Worm (Caenorhabditis elegans): ENCODE results near the gene Y110A2AL.6.

Y110A2AL.6 gene

DNA sequence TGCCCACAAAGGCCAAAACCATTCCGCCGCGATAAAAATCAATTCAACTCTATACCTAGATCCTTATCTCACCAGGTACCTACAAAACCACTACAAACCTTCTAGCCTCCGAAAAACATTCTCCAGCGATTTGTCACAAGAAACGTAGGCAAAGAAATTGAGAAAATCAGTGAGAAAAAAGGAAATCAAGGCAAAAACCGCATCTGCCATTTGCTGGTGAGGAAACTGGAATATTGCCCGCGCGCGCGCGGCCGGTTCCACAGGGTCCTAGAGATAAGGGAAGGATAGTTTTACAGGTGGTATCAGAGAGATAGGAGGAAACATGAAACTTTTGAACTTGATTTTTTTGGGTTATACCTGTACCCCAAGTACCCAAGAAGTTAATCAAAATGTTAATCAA, 16.1 kb upstream of the Y110A2AL.6 start:
- TF ChIP-seq egl-44 (GFP tag; IDR thresholded peaks at IDR 0.05) = no peak
- TF ChIP-seq F10E7.11 (tag; optimal IDR thresholded peaks at IDR 0.05) = no peak
- no peak for TF ChIP-seq ceh-79 (tag; optimal IDR thresholded peaks at IDR 0.05)
- TF ChIP-seq die-1 (tag; optimal IDR thresholded peaks at IDR 0.05) = no peak
- no peak for TF ChIP-seq sea-2 (GFP tag; IDR thresholded peaks at IDR 0.05)
- no peak for TF ChIP-seq hlh-26 (GFP tag; conservative IDR thresholded peaks at IDR 0.05)
- TF ChIP-seq F57A8.1 (GFP tag; optimal IDR thresholded peaks at IDR 0.05) = no peak
- TF ChIP-seq tbx-9 (tag; optimal IDR thresholded peaks at IDR 0.05; ENCODE audit: borderline replicate concordance) = no peak
- TF ChIP-seq ccch-3 (GFP tag; optimal IDR thresholded peaks at IDR 0.05) = no peak

DNA sequence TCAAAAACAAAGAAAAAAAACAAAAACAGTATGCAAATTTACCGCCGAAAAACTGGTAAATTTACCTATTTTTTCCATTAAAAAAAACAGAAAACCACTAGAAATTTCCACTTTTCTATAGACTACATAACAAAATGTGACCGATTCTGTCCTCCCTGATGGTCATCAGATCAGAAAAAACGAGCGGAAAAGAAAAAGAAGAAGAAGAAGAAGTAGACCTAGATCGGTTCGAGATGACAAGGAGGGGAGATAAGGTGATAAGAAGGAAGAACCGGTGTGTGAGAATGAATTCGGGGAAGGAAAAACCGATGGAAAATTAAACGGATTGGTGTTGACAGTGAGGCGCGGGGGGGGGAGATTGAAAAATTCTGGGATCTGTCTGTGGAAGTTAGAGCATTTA, 14.7 kb upstream of the Y110A2AL.6 start:
- TF ChIP-seq sptf-2 (GFP tag; optimal IDR thresholded peaks at IDR 0.05) = no peak
- TF ChIP-seq Y53G8AR.9 (GFP tag; conservative IDR thresholded peaks at IDR 0.05) = no peak
- no peak for TF ChIP-seq snpc-1.3 (tag; optimal IDR thresholded peaks at IDR 0.05; ENCODE audit: insufficient read depth)
- TF ChIP-seq nhr-179 (tag; optimal IDR thresholded peaks at IDR 0.05) = no peak
- TF ChIP-seq dox-1 (GFP tag; IDR thresholded peaks at IDR 0.05) = no peak
- TF ChIP-seq lin-35 (GFP tag; optimal IDR thresholded peaks at IDR 0.05) = no peak
- TF ChIP-seq xnd-1 (tag; optimal IDR thresholded peaks at IDR 0.05) = no peak

DNA sequence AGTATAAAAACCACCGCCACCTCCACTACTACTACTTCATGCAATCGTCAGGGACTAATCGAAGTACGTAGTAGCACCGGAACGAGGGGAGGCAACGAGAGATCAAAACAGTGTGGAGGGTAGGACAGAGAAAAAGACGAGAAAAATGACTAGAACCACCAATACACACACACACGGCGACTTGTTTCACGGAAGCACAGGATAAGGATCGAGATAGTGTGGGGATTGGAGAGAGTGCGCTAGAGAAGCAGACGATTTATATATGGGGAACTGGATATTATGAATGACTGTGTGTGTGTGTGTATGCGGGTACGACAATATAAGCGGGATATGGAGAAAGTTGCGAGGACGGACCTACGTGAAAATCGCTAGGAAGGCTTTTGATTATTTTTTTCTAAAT, 13.4 kb upstream of the Y110A2AL.6 start:
- TF ChIP-seq hmg-1.2 (GFP tag; IDR thresholded peaks at IDR 0.05) = peak; percentile 36; the same call in 1 of the 2 replicates
- no peak for TF ChIP-seq lin-35 (GFP tag; optimal IDR thresholded peaks at IDR 0.05)

DNA sequence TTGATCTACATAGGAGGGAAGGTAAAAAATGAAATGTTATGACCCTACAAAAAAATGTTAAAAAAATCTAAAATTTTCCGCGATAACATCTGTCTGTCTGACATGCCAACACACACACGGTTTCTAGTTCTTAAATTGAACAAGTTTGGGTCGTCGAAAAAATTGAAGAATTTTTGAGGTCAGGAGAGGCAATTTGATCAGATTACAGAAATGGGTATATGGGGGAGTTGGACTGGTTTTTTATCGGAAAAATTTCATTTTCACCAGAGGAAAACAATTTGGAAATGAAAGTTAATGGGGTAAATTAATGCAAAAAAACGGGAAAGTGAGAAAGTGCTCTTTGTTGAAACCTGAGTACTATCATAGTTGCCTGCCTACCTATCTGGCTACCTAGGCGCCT, 12.3 kb upstream of the Y110A2AL.6 start:
- TF ChIP-seq ets-4 (GFP tag; optimal IDR thresholded peaks at IDR 0.05) (no peak), xnd-1 (tag; optimal IDR thresholded peaks at IDR 0.05) (no peak), F23B12.7 (tag; optimal IDR thresholded peaks at IDR 0.05; ENCODE audit: insufficient read depth) (no peak), ztf-22 (GFP tag; optimal IDR thresholded peaks at IDR 0.05) (no peak), cebp-2 (GFP tag; IDR thresholded peaks at IDR 0.05) (no peak), madf-3 (GFP tag; IDR thresholded peaks at IDR 0.05) (no peak)

DNA sequence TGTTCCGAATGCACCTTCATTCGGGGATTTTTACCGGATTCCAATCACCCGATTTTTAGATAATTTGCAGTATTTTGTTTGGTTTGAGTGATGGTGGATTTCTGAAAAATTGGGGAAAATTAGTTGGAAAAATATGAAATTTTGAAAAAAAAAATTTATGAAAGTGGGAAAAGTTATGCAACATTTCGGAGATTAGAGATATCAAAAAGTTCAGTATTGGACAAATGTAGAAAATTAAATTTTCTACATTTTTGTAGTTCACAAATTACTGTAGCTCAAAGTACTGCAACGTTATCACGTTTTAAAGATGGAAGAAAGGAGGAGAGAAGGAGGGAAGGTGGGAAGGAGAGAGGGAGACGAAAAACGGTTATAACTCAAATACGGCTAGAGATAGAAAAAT, 11.1 kb upstream of the Y110A2AL.6 start, which contains the start of gene ptc-3:
TSS of gene ptc-3 (minus strand) at position 101 of the 400 bp plus-strand sequence.
- TF ChIP-seq F37B4.10 (GFP tag; IDR thresholded peaks at IDR 0.05) = no peak
- no peak for TF ChIP-seq chd-7 (tag; optimal IDR thresholded peaks at IDR 0.05)
- TF ChIP-seq B0035.1 (tag; optimal IDR thresholded peaks at IDR 0.05) = no peak
- no peak for TF ChIP-seq B0019.2 (GFP tag; conservative IDR thresholded peaks at IDR 0.05)
- TF ChIP-seq fkh-3 (tag; optimal IDR thresholded peaks at IDR 0.05) = no peak
- no peak for TF ChIP-seq zfh-2 (GFP tag; conservative IDR thresholded peaks at IDR 0.05)
- TF ChIP-seq cebp-2 (GFP tag; IDR thresholded peaks at IDR 0.05) = no peak
- TF ChIP-seq F55B11.4 (tag; optimal IDR thresholded peaks at IDR 0.05; ENCODE audit: borderline replicate concordance, insufficient read depth) = no peak
- no peak for TF ChIP-seq egl-18 (GFP tag; IDR thresholded peaks at IDR 0.05)
- TF ChIP-seq egl-44 (GFP tag; IDR thresholded peaks at IDR 0.05) = no peak
- no peak for TF ChIP-seq snpc-1.1 (tag; optimal IDR thresholded peaks at IDR 0.05; ENCODE audit: insufficient read depth)
- no peak for TF ChIP-seq ets-4 (GFP tag; optimal IDR thresholded peaks at IDR 0.05)
- TF ChIP-seq cebp-1 (GFP tag; IDR thresholded peaks at IDR 0.05) = no peak
- TF ChIP-seq cebp-1 (tag; optimal IDR thresholded peaks at IDR 0.05) = no peak
- no peak for TF ChIP-seq sptf-2 (GFP tag; optimal IDR thresholded peaks at IDR 0.05)
